Worm (Caenorhabditis elegans) whole organism, late embryonic: ENCODE results near the gene unc-58.

ENCODE experiments used
- ama-1 ChIP-seq: fragments of 150-350 bp; optimal IDR thresholded peaks from 2 replicates; lab custom pipeline; 2014
- elt-4 ChIP-seq: sonication (generic microtip); optimal IDR thresholded peaks from 2 replicates; lab custom pipeline; 2016; ENCODE audit warnings: missing genetic modification characterization, missing compliant biosample characterization
- ets-4 ChIP-seq: sonication (generic microtip); optimal IDR thresholded peaks from 2 replicates; lab custom pipeline; 2016; ENCODE audit warnings: missing genetic modification characterization, missing compliant biosample characterization
- hlh-6 ChIP-seq: sonication (generic microtip); optimal IDR thresholded peaks from 2 replicates; lab custom pipeline; 2016; ENCODE audit warnings: missing genotype, missing genetic modification characterization, missing compliant biosample characterization
- nfya-1 ChIP-seq: sonication (generic microtip); optimal IDR thresholded peaks from 2 replicates; lab custom pipeline; 2017; ENCODE audit warnings: missing genetic modification characterization, mild to moderate bottlenecking, missing compliant biosample characterization, antibody characterized with exemption, moderate library complexity
- nhr-11 ChIP-seq: fragments of 150-350 bp; optimal IDR thresholded peaks from 2 replicates; lab custom pipeline; 2014; ENCODE audit warnings: missing biosample characterization, missing genetic modification characterization
- pag-3 ChIP-seq: sonication (generic microtip); optimal IDR thresholded peaks from 2 replicates; lab custom pipeline; 2016; ENCODE audit warnings: missing compliant biosample characterization, missing genetic modification characterization, borderline replicate concordance
- rnt-1 ChIP-seq: sonication (generic microtip); optimal IDR thresholded peaks from 2 replicates; lab custom pipeline; 2016; ENCODE audit warnings: missing genetic modification characterization, missing compliant biosample characterization
- tbx-2 ChIP-seq: sonication (generic microtip); optimal IDR thresholded peaks from 2 replicates; lab custom pipeline; 2016; ENCODE audit warnings: missing genetic modification characterization, missing compliant biosample characterization

DNA sequence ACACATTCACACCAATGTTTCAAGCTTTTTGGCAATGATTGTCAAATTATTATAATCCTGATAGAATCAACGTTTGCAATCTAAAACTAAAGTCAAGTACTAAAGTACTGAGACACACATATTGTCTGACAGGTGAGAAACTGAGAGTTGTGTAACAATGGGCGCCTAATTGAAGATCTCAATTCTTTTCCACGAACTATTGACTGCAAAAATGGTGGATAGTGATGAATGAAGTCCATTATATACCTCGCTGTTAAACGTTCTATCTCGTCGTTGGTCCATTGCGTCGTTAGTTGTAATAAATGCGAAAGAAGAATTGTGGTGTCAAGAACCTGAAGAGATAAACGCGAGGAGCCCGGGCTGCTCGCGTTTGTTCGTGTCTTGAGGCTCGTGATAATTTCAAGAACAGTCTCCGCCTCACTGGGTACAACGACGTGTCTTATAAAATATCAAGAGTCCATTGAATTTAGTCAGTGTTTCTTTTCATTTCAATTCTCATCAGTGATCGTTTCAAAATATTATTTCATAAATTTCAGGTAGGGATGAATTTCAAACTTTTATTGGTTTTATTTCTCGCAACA lies 27.2 kb upstream of the unc-58 start, which contains the start of gene F09B9.4:
- no peak for TF ChIP-seq ets-4 (tag; lab: Kevin White, UChicago)
- TF ChIP-seq tbx-2 (tag; lab: Kevin White, UChicago), result no peak
- no peak for TF ChIP-seq hlh-6
- TF ChIP-seq ama-1 (lab: Kevin White, UChicago), result no peak
- no peak for TF ChIP-seq nhr-11 (tag; lab: Kevin White, UChicago)
- no peak for TF ChIP-seq elt-4
- TF ChIP-seq rnt-1, result no peak
- no peak for TF ChIP-seq pag-3 (tag; lab: Kevin White, UChicago)
- TF ChIP-seq nfya-1 (tag; lab: Kevin White, UChicago), result no peak
